Worm (Caenorhabditis elegans) whole organism, late embryonic: ENCODE measurements around the gene str-10.

Experiments
- F13H6.1 ChIP-seq: sonication (generic microtip); optimal IDR thresholded peaks from 2 replicates; lab custom pipeline; 2016; ENCODE audit warnings: missing genetic modification characterization, missing compliant biosample characterization
- K09A11.1 ChIP-seq: sonication (generic microtip); optimal IDR thresholded peaks from 2 replicates; lab custom pipeline; 2017; ENCODE audit warnings: antibody characterized with exemption, mild to moderate bottlenecking, missing genetic modification characterization, missing compliant biosample characterization; ENCODE audit not compliant: insufficient read depth
- ahr-1 ChIP-seq: sonication (generic microtip); optimal IDR thresholded peaks from 2 replicates; lab custom pipeline; 2016; ENCODE audit warnings: missing genetic modification characterization, missing compliant biosample characterization
- ceh-14 ChIP-seq: sonication (generic microtip); optimal IDR thresholded peaks from 2 replicates; lab custom pipeline; 2016; ENCODE audit warnings: missing genotype, missing genetic modification characterization, missing compliant biosample characterization
- ceh-18 ChIP-seq: sonication (generic microtip); optimal IDR thresholded peaks from 2 replicates; lab custom pipeline; 2016; ENCODE audit warnings: missing genetic modification characterization, missing compliant biosample characterization
- ceh-19 ChIP-seq: fragments of 200-800 bp; sonication (Bioruptor generic); optimal IDR thresholded peaks from 2 replicates; lab custom pipeline; 2018; ENCODE audit warnings: mild to moderate bottlenecking, missing genetic modification characterization, missing compliant biosample characterization
- ceh-2 ChIP-seq: sonication (generic microtip); optimal IDR thresholded peaks from 2 replicates; lab custom pipeline; 2016; ENCODE audit warnings: missing genotype, missing genetic modification characterization, missing compliant biosample characterization
- ceh-24 ChIP-seq: sonication (generic microtip); optimal IDR thresholded peaks from 2 replicates; lab custom pipeline; 2016; ENCODE audit warnings: mild to moderate bottlenecking, missing genetic modification characterization, missing compliant biosample characterization
- ceh-34 ChIP-seq: sonication (generic microtip); optimal IDR thresholded peaks from 2 replicates; lab custom pipeline; 2016; ENCODE audit warnings: mild to moderate bottlenecking, missing genetic modification characterization, missing compliant biosample characterization
- ceh-45 ChIP-seq: fragments of 200-800 bp; sonication (Bioruptor generic); IDR thresholded peaks from 2 replicates; pipeline ENCODE4 v1.3.6; 2022; ENCODE audit warnings: missing genetic modification reagents, missing genetic modification characterization, missing compliant biosample characterization
- ceh-6 ChIP-seq: fragments of 200-800 bp; sonication (Bioruptor generic); optimal IDR thresholded peaks from 2 replicates; lab custom pipeline; 2018; ENCODE audit warnings: mild to moderate bottlenecking, missing genetic modification characterization, missing compliant biosample characterization
- ceh-9 ChIP-seq: sonication (generic microtip); optimal IDR thresholded peaks from 2 replicates; lab custom pipeline; 2016; ENCODE audit warnings: mild to moderate bottlenecking, missing genetic modification characterization, inconsistent platforms, missing compliant biosample characterization
- che-1 ChIP-seq: sonication (generic microtip); optimal IDR thresholded peaks from 2 replicates; lab custom pipeline; 2016; ENCODE audit warnings: mild to moderate bottlenecking, missing genetic modification characterization, missing compliant biosample characterization
- dmd-4 ChIP-seq: sonication (generic microtip); optimal IDR thresholded peaks from 2 replicates; lab custom pipeline; 2016; ENCODE audit warnings: borderline replicate concordance, missing genetic modification characterization, missing compliant biosample characterization
- dve-1 ChIP-seq: sonication (generic microtip); optimal IDR thresholded peaks from 2 replicates; lab custom pipeline; 2017; ENCODE audit warnings: antibody characterized with exemption, mild to moderate bottlenecking, missing genetic modification characterization, missing compliant biosample characterization
- elt-2 ChIP-seq: sonication (generic microtip); optimal IDR thresholded peaks from 2 replicates; lab custom pipeline; 2016; ENCODE audit warnings: missing genetic modification reagents, missing genetic modification characterization, missing compliant biosample characterization
- elt-4 ChIP-seq: sonication (generic microtip); optimal IDR thresholded peaks from 2 replicates; lab custom pipeline; 2016; ENCODE audit warnings: missing genetic modification characterization, missing compliant biosample characterization
- eyg-1 ChIP-seq: sonication (generic microtip); optimal IDR thresholded peaks from 2 replicates; lab custom pipeline; 2016; ENCODE audit warnings: missing genotype, missing genetic modification characterization, missing compliant biosample characterization
- fkh-6 ChIP-seq: sonication (generic microtip); optimal IDR thresholded peaks from 2 replicates; lab custom pipeline; 2016; ENCODE audit warnings: missing genetic modification characterization, missing compliant biosample characterization
- gmeb-2 ChIP-seq: sonication (generic microtip); optimal IDR thresholded peaks from 2 replicates; lab custom pipeline; 2016; ENCODE audit warnings: missing genetic modification characterization, inconsistent platforms, missing compliant biosample characterization
- hlh-30 ChIP-seq: sonication (generic microtip); optimal IDR thresholded peaks from 2 replicates; lab custom pipeline; 2017; ENCODE audit warnings: antibody characterized with exemption, missing genetic modification characterization, missing compliant biosample characterization; ENCODE audit not compliant: insufficient read depth
- hlh-8 ChIP-seq: sonication (generic microtip); optimal IDR thresholded peaks from 2 replicates; lab custom pipeline; 2016; ENCODE audit warnings: missing genotype, missing genetic modification characterization, missing compliant biosample characterization
- lim-6 ChIP-seq: sonication (generic microtip); optimal IDR thresholded peaks from 2 replicates; lab custom pipeline; 2016; ENCODE audit warnings: missing genetic modification characterization, missing compliant biosample characterization
- madf-2 ChIP-seq: sonication (generic microtip); optimal IDR thresholded peaks from 2 replicates; lab custom pipeline; 2017; ENCODE audit warnings: missing genetic modification characterization, missing compliant biosample characterization
- nfya-1 ChIP-seq: sonication (generic microtip); optimal IDR thresholded peaks from 2 replicates; lab custom pipeline; 2017; ENCODE audit warnings: missing genetic modification characterization, mild to moderate bottlenecking, missing compliant biosample characterization, antibody characterized with exemption, moderate library complexity
- nhr-11 ChIP-seq: fragments of 150-350 bp; optimal IDR thresholded peaks from 2 replicates; lab custom pipeline; 2014; ENCODE audit warnings: missing biosample characterization, missing genetic modification characterization
- nhr-232 ChIP-seq: sonication (generic microtip); optimal IDR thresholded peaks from 2 replicates; lab custom pipeline; 2016; ENCODE audit warnings: missing genetic modification characterization, missing compliant biosample characterization
- npax-4 ChIP-seq: sonication (generic microtip); optimal IDR thresholded peaks from 2 replicates; lab custom pipeline; 2016; ENCODE audit warnings: missing genetic modification characterization, missing compliant biosample characterization
- pag-3 ChIP-seq: sonication (generic microtip); optimal IDR thresholded peaks from 2 replicates; lab custom pipeline; 2016; ENCODE audit warnings: missing compliant biosample characterization, missing genetic modification characterization, borderline replicate concordance
- pat-9 ChIP-seq: fragments of 200-800 bp; sonication (Bioruptor generic); optimal IDR thresholded peaks from 2 replicates; lab custom pipeline; 2018; ENCODE audit warnings: mild to moderate bottlenecking, missing genetic modification characterization, moderate library complexity, missing compliant biosample characterization
- pqm-1 ChIP-seq: sonication (generic microtip); optimal IDR thresholded peaks from 2 replicates; lab custom pipeline; 2016; ENCODE audit warnings: missing genetic modification characterization, missing compliant biosample characterization
- ref-2 ChIP-seq: sonication (generic microtip); optimal IDR thresholded peaks from 2 replicates; lab custom pipeline; 2016; ENCODE audit warnings: missing genetic modification characterization, missing compliant biosample characterization
- sox-2 ChIP-seq: fragments of 200-800 bp; sonication (Bioruptor generic); IDR thresholded peaks from 2 replicates; pipeline ENCODE4 v1.3.6; 2022; ENCODE audit warnings: missing genetic modification reagents, missing genetic modification characterization, missing compliant biosample characterization
- syd-9 ChIP-seq: sonication (generic microtip); optimal IDR thresholded peaks from 2 replicates; lab custom pipeline; 2016; ENCODE audit warnings: mild to moderate bottlenecking, missing genetic modification characterization, moderate library complexity, missing compliant biosample characterization
- tbx-2 ChIP-seq: sonication (generic microtip); optimal IDR thresholded peaks from 2 replicates; lab custom pipeline; 2016; ENCODE audit warnings: missing genetic modification characterization, missing compliant biosample characterization
- tbx-7 ChIP-seq: sonication (generic microtip); optimal IDR thresholded peaks from 2 replicates; lab custom pipeline; 2016; ENCODE audit warnings: missing genotype, missing genetic modification characterization, missing compliant biosample characterization
- ttx-3 ChIP-seq: sonication (generic microtip); optimal IDR thresholded peaks from 2 replicates; lab custom pipeline; 2016; ENCODE audit warnings: missing genetic modification reagents, missing genetic modification characterization, missing compliant biosample characterization
- unc-3 ChIP-seq, 2 experiments: fragments of 200-800 bp in 1 of 2; sonication (Bioruptor generic) in 1 of 2; sonication (generic microtip) in 1 of 2; conservative IDR thresholded peaks in 1 of 2; optimal IDR thresholded peaks in 1 of 2; 2 replicates each; pipeline versions ENCODE4 v1.3.6 to Lab custom; 2016 to 2022; ENCODE audit warnings: missing compliant biosample characterization in 2 of 2, missing genetic modification characterization in 2 of 2, missing genetic modification reagents in 1 of 2
- unc-42 ChIP-seq: sonication (generic microtip); optimal IDR thresholded peaks from 2 replicates; lab custom pipeline; 2016; ENCODE audit warnings: missing genotype, missing genetic modification characterization, missing compliant biosample characterization
- unc-86 ChIP-seq: sonication (generic microtip); optimal IDR thresholded peaks from 2 replicates; lab custom pipeline; 2016; ENCODE audit warnings: missing genetic modification characterization, missing compliant biosample characterization
- zip-5 ChIP-seq: sonication (generic microtip); optimal IDR thresholded peaks from 2 replicates; lab custom pipeline; 2016; ENCODE audit warnings: missing genetic modification characterization, missing compliant biosample characterization
- ztf-16 ChIP-seq: sonication (generic microtip); optimal IDR thresholded peaks from 2 replicates; lab custom pipeline; 2017; ENCODE audit warnings: missing genetic modification characterization, missing compliant biosample characterization

The str-10 gene

DNA sequence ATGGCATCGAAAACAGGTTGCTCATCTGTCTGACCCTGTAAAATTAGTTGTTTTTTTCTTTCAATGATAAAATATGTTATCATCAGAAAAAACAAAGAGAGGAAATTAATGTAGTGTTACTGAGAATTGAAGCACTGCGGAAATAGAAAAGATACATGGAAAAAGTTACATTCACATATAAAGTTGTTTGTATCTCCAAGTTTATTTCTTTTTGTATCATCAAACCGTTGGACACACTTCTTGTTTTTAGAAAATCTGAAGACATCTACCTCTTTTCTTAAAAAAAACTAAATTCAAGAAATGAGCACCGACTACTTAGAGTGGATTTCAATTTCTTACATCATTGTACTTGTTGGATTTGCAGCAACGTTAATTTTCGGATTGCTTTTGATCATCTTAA is at the start of gene str-10:
TSS of gene str-10 (plus strand) at position 301 of the 400 bp plus-strand sequence.
- TF ChIP-seq madf-2 (tag; lab: Kevin White, UChicago) = no peak
- TF ChIP-seq pqm-1 (tag; lab: Kevin White, UChicago) = no peak
- no peak for TF ChIP-seq npax-4
- no peak for TF ChIP-seq ceh-9 (tag; lab: Kevin White, UChicago)
- TF ChIP-seq hlh-8 (tag; lab: Kevin White, UChicago) = no peak
- no peak for TF ChIP-seq sox-2 (GFP tag; lab: Robert Waterston, UW)
- TF ChIP-seq unc-86 (tag; lab: Kevin White, UChicago) = no peak
- TF ChIP-seq ceh-18 = no peak
- TF ChIP-seq nhr-11 (tag; lab: Kevin White, UChicago) = no peak

ce11 chrX:13033850-13034249 is 48.6 kb upstream of the str-10 start:
- TF ChIP-seq che-1 (tag; lab: Kevin White, UChicago) = no peak

ce11 chrX:13034333-13034732 is 48.1 kb upstream of the str-10 start:
- TF ChIP-seq pat-9 = no peak
- no peak for TF ChIP-seq zip-5
- no peak for TF ChIP-seq ztf-16 (tag; lab: Kevin White, UChicago)
- TF ChIP-seq unc-42 (tag; lab: Kevin White, UChicago) = no peak
- no peak for TF ChIP-seq nfya-1 (tag; lab: Kevin White, UChicago)
- no peak for TF ChIP-seq F13H6.1
- TF ChIP-seq dmd-4 (tag; lab: Kevin White, UChicago) = no peak
- TF ChIP-seq K09A11.1 (tag; lab: Kevin White, UChicago) = no peak
- TF ChIP-seq ceh-34 = no peak
- TF ChIP-seq ceh-24 = no peak
- TF ChIP-seq, all 69 proteins: peak for 0

DNA sequence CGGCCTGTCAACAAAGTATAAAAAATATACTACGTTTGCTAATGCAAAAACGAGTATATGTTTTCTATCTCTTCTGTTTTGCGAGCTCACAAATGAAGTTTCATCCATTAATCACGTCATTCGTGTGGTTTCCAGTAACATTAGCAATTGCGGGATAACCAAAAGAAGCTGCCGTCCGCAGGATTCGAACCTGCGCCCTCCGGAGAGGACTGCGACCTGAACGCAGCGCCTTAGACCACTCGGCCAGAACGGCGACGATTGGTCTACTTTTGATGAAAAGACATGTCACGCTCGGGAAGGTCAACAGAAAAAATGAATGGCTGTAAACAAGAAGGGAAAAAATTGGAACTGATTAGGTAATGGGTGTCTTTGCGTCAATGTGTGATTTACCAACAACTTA is 43.6 kb upstream of the str-10 start:
- TF ChIP-seq elt-2 (tag; lab: Kevin White, UChicago) = no peak
- TF ChIP-seq ceh-2 (tag; lab: Kevin White, UChicago) = no peak
- no peak for TF ChIP-seq unc-86 (tag; lab: Kevin White, UChicago)

DNA sequence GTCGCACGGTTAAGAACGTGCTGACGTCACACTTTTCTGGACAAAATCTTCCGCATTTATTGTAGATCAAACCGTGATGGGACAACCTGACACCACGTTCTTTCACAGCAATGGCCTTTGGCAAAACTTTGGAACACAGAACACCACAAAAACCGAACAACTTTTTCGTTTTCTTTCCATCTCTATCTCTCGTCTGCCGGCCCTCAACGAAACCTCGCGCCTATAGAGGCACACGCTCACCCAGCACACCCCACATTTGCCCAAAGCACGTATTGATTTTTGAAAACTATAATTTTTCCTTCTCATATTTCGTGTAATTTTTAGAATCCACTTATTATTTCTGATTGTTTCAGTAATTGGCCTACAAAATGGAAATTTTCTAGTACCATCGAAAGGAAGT is 40.6 kb upstream of the str-10 start:
- TF ChIP-seq tbx-2 (tag; lab: Kevin White, UChicago) (no peak), ref-2 (tag; lab: Kevin White, UChicago) (no peak)

DNA sequence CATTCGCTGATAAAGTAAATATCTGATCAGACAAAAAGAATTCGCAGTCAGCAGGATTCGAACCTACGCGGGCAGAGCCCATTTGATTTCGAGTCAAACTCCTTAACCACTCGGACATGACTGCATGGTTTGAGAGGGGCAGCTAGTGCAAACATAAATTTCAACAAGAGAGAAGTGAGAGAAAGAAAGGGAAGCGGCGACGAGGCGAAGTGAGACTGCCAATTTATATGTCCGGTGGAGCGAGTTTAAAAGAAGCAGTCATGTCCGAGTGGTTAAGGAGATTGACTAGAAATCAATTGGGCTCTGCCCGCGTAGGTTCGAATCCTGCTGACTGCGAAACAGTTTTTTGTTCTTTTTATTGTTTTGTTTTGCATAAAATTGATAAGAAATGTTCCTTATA is 36.1 kb upstream of the str-10 start:
- TF ChIP-seq ceh-45 (GFP tag; lab: Robert Waterston, UW) = peak; percentile 97
- peak; percentile 70 for TF ChIP-seq lim-6
- TF ChIP-seq dve-1 = peak; percentile 96
- peak; percentile 94 for TF ChIP-seq ceh-19 (GFP tag; lab: Kevin White, UChicago)
- peak; percentile 93 for TF ChIP-seq syd-9
- peak; percentile 62 for TF ChIP-seq hlh-8 (tag; lab: Kevin White, UChicago)
- TF ChIP-seq ahr-1 = peak; percentile 75
- TF ChIP-seq ztf-16 (tag; lab: Kevin White, UChicago) = peak; percentile 83
- TF ChIP-seq unc-3 (GFP tag; conservative IDR thresholded peaks at IDR 0.05; lab: Robert Waterston, UW) = peak; percentile 91
- TF ChIP-seq unc-3 (tag; optimal IDR thresholded peaks at IDR 0.05; lab: Kevin White, UChicago) = peak; percentile 70
- peak; percentile 81 for TF ChIP-seq eyg-1 (tag; lab: Kevin White, UChicago)
- peak; percentile 72 for TF ChIP-seq unc-42 (tag; lab: Kevin White, UChicago)
- TF ChIP-seq pag-3 (tag; lab: Kevin White, UChicago) = peak; percentile 67
- peak; percentile 71 for TF ChIP-seq npax-4
- TF ChIP-seq elt-2 (tag; lab: Kevin White, UChicago) = peak; percentile 87
- peak; percentile 84 for TF ChIP-seq pat-9
- peak; percentile 36 for TF ChIP-seq hlh-30 (tag; lab: Kevin White, UChicago)
- TF ChIP-seq gmeb-2 (tag; lab: Kevin White, UChicago) = peak; percentile 94
- peak; percentile 96 for TF ChIP-seq ceh-14 (tag; lab: Kevin White, UChicago)
- TF ChIP-seq che-1 (tag; lab: Kevin White, UChicago) = peak; percentile 84
- peak; percentile 84 for TF ChIP-seq nhr-232 (tag; lab: Kevin White, UChicago)
- peak; percentile 42 for TF ChIP-seq elt-4 (tag; lab: Kevin White, UChicago)
- peak; percentile 36 for TF ChIP-seq tbx-7 (tag; lab: Kevin White, UChicago)
- peak; percentile 88 for TF ChIP-seq ttx-3 (tag; lab: Kevin White, UChicago)
- peak; percentile 93 for TF ChIP-seq madf-2 (tag; lab: Kevin White, UChicago)
- peak; percentile 62 for TF ChIP-seq zip-5
- peak; percentile 88 for TF ChIP-seq ceh-6
- TF ChIP-seq fkh-6 (tag; lab: Kevin White, UChicago) = peak; percentile 86
